Worm (Caenorhabditis elegans) whole organism, midembryonic: Measurements from ENCODE around the gene msp-55.
"Not testable (repeated sequence)": the region's sequence is repeated elsewhere in the genome, so short reads cannot be mapped to it uniquely, and the experiment has no call there.

Experiments used
- T22C8.4 ChIP-seq: fragments of 200-800 bp; sonication (Bioruptor generic); IDR thresholded peaks from 2 replicates; pipeline ENCODE4 v1.3.6; 2022; ENCODE audit warnings: missing genetic modification characterization, missing compliant biosample characterization
- cog-1 ChIP-seq: sonication (generic microtip); optimal IDR thresholded peaks from 2 replicates; lab custom pipeline; 2016; ENCODE audit warnings: missing genetic modification characterization, missing compliant biosample characterization
- flt-1 ChIP-seq: fragments of 200-800 bp; sonication (Bioruptor generic); IDR thresholded peaks from 2 replicates; pipeline ENCODE4 v1.3.6; 2022; ENCODE audit warnings: missing genetic modification characterization, missing compliant biosample characterization
- klf-2 ChIP-seq: fragments of 200-800 bp; sonication (Bioruptor generic); conservative IDR thresholded peaks from 2 replicates; pipeline ENCODE4 v1.3.6; 2022; ENCODE audit warnings: missing genetic modification reagents, missing genetic modification characterization, missing compliant biosample characterization
- med-1 ChIP-seq: sonication (generic microtip); optimal IDR thresholded peaks from 2 replicates; lab custom pipeline; 2017; ENCODE audit warnings: missing genetic modification characterization, mild to moderate bottlenecking, missing compliant biosample characterization, antibody characterized with exemption, missing genetic modification reagents; ENCODE audit not compliant: insufficient read depth
- ref-1 ChIP-seq: fragments of 200-800 bp; sonication (Bioruptor generic); conservative IDR thresholded peaks from 2 replicates; pipeline ENCODE4 v1.3.6; 2022; ENCODE audit warnings: missing genetic modification reagents, missing genetic modification characterization, missing compliant biosample characterization
- tab-1 ChIP-seq: fragments of 200-800 bp; sonication (Bioruptor generic); IDR thresholded peaks from 2 replicates; pipeline ENCODE4 v1.3.6; 2022; ENCODE audit warnings: missing genetic modification characterization, missing compliant biosample characterization
- ztf-23 ChIP-seq: fragments of 200-800 bp; sonication (Bioruptor generic); IDR thresholded peaks from 2 replicates; pipeline ENCODE4 v1.3.6; 2022; ENCODE audit warnings: missing genetic modification reagents, missing genetic modification characterization, missing compliant biosample characterization
- ztf-29 ChIP-seq: fragments of 200-800 bp; sonication (Bioruptor generic); IDR thresholded peaks from 2 replicates; pipeline ENCODE4 v1.3.6; 2022; ENCODE audit warnings: missing genetic modification reagents, missing genetic modification characterization, missing compliant biosample characterization

Gene msp-55

ce11 chrIV:5083832-5084231 is 28.0 kb upstream of the msp-55 start:
- no peak for TF ChIP-seq ztf-29 (GFP tag; lab: Robert Waterston, UW)
- no peak for TF ChIP-seq T22C8.4
- no peak for TF ChIP-seq ref-1
- TF ChIP-seq med-1: no peak
- no peak for TF ChIP-seq klf-2 (GFP tag; lab: Robert Waterston, UW)
- TF ChIP-seq cog-1 (tag; lab: Kevin White, UChicago): no peak
- no peak for TF ChIP-seq flt-1 (GFP tag; lab: Robert Waterston, UW)
- no peak for TF ChIP-seq tab-1 (GFP tag; lab: Robert Waterston, UW)
- TF ChIP-seq ztf-23 (GFP tag; lab: Robert Waterston, UW): no peak

DNA sequence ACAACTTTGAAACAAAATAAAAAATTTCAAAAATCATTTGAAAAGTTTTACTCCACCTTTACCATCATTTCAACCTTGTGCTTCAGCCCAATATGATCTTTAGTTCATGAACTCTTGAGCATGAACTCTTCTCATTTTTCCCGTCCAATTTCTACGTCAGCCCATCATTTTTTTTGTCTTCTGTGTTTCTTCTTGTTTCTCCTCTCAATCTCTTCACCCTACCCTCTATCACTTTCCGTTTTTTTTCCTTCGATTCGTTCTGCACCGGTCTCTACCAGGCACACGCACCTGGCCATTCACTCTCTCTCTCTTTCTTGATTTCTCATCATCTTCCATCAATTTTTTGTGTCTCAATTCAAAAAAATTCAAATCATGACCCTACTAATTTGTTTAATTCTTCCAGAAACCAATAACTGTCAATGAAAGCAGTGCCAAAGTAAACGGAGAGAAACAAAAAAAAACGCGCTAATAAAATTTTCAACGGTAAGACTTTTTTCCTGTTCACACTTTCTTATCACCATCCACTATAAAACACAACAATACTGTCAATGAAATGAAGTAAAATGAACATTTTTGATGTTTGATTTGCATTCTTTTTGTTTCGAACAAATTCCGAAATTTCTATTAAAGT is 27.2 kb upstream of the msp-55 start, which contains the start of gene pygo-1:
pygo-1 (plus strand) TSS at position 404 of the 631 bp plus-strand sequence.
- no peak for TF ChIP-seq ref-1
- TF ChIP-seq ztf-23 (GFP tag; lab: Robert Waterston, UW): no peak
- no peak for TF ChIP-seq cog-1 (tag; lab: Kevin White, UChicago)
- no peak for TF ChIP-seq med-1
- no peak for TF ChIP-seq tab-1 (GFP tag; lab: Robert Waterston, UW)
- no peak for TF ChIP-seq ztf-29 (GFP tag; lab: Robert Waterston, UW)
- TF ChIP-seq klf-2 (GFP tag; lab: Robert Waterston, UW): no peak
- no peak for TF ChIP-seq T22C8.4

DNA sequence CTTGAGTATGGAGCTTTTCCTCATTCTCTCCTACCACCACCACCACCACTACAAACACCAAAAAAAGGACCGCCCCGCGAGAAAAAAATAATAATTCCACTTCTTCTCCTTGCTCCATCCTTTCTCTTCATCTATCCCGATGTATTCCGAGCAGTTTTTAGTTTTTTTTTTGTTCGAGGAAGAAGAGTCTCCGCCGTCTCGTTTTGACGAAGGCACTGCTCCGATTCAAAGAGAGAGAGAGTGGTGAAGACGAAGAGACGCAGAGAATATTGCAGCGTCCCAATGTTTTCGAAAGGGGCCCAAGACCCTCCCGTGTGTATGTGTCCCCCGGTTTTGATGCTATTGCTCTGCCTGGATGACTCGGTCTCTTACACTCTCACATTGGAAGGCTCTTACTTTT is 25.3 kb upstream of the msp-55 start:
- TF ChIP-seq flt-1 (GFP tag; lab: Robert Waterston, UW) (no peak), ref-1 (no peak), med-1 (no peak), ztf-29 (GFP tag; lab: Robert Waterston, UW) (no peak)

DNA sequence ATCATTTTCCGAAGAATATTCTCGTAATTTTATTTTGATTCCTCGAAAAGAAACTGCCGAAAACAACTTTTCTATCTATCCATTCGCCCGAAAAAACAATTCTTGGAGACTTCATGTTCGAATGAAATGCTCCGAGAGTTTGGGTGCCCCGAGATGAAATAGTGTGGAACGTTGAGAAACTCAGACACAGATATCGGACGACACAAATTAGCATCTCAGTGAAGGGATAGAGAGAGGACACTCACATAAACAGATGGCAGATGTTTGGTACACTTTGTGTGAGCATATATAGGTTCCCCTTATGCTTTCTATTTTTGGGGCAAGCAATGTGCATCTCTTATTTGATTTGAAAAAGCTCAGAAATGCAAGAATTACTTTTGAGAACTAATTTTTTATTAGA is 23.0 kb upstream of the msp-55 start:
- no peak for TF ChIP-seq ztf-23 (GFP tag; lab: Robert Waterston, UW)
- peak; percentile 2 for TF ChIP-seq cog-1 (tag; lab: Kevin White, UChicago)

- TF ChIP-seq tab-1 (GFP tag; lab: Robert Waterston, UW): 0 out of 2 replicates have a peak, but pooled peaks have one; percentile 22
- no peak; the same call in 1 of the 2 replicates for TF ChIP-seq ztf-23 (GFP tag; lab: Robert Waterston, UW)
Observed at ce11 chrIV:5077918-5078317, 22.1 kb upstream of the msp-55 start.

- no peak for TF ChIP-seq flt-1 (GFP tag; lab: Robert Waterston, UW)
- TF ChIP-seq ztf-29 (GFP tag; lab: Robert Waterston, UW): no peak
Observed at ce11 chrIV:5076607-5077006, 20.8 kb upstream of the msp-55 start.

DNA sequence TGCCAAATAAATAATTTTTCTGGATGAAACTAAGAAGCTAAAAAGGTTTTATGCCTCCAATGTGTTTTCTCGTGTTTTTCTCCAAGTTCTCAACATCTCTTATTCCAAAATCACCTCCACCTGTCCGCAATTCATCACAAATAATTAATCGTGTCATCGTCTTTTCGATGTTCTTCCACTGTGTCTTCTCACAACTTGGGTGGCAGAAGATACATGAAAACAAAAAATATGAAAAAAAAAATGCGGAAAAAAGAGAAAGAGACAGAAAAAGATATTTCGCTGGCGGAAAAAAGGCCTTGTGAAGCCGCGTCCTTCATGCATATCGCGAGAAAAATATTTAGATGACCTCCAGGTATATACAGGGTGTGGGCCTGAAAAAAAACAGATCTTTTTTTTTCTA is 18.0 kb upstream of the msp-55 start:
- no peak for TF ChIP-seq ztf-29 (GFP tag; lab: Robert Waterston, UW)
- no peak for TF ChIP-seq T22C8.4
- TF ChIP-seq klf-2 (GFP tag; lab: Robert Waterston, UW): no peak
- no peak for TF ChIP-seq tab-1 (GFP tag; lab: Robert Waterston, UW)

ce11 chrIV:5070593-5070992 is 14.8 kb upstream of the msp-55 start, which contains the start of gene C02B10.6:
Gene C02B10.6, plus strand, starts transcription at chrIV:5070893.
- not testable (repeated sequence) for TF ChIP-seq med-1; T22C8.4; ztf-23 (GFP tag; lab: Robert Waterston, UW)

DNA sequence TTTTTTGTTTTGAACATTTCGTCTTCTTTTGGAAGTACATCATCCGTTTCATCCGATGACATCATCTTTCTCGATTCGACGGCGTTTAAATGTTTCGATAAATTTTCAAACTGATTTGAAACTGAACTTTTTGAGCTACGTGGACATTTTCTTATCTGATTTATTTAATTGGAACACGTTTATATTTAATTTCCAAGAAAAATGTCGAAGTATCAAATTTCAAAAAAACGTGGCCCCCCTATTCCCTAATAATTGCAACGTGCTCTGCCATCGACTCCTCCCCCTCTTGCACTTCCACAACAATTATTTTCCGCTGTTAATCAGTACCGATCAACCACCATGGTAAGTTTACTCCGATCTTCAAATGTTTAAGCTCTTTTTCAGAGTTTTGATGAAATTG is 12.7 kb upstream of the msp-55 start, which contains the start of the genes R13H9.6 and rmd-6:
R13H9.6 (minus strand) TSS at position 101 of the 400 bp plus-strand sequence.
rmd-6 (plus strand) TSS at position 305 of the 400 bp plus-strand sequence.
- not testable (repeated sequence) for TF ChIP-seq flt-1 (GFP tag; lab: Robert Waterston, UW); ref-1; T22C8.4

ce11 chrIV:5066887-5067286 is 11.1 kb upstream of the msp-55 start, which contains the start of gene ttbk-2.2:
Gene ttbk-2.2, minus strand, starts transcription at chrIV:5066987.
- not testable (repeated sequence) for TF ChIP-seq ztf-29 (GFP tag; lab: Robert Waterston, UW); T22C8.4; klf-2 (GFP tag; lab: Robert Waterston, UW)

DNA sequence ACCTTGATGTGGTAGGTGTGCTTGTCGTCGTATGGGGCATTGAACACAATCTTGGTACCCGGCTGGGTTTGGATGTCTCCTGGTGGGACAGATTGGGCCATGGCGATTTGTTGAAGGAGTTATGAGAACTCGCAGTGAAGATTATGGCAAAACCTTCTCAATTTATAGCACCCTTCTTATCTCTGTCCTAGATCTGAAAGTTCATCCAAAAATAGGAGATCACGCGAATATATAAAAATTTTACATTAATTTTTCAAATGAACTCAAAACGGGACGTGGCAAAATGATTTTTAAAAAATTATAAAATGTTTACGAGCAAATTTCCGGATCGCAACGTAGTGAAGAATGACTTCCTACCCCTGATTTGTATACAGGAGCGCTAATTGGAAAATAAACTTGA is 9.1 kb upstream of the msp-55 start, which contains the start of gene msp-53:
msp-53 (minus strand) TSS at position 101 of the 400 bp plus-strand sequence.
- not testable (repeated sequence) for TF ChIP-seq ztf-29 (GFP tag; lab: Robert Waterston, UW); T22C8.4; flt-1 (GFP tag; lab: Robert Waterston, UW)

DNA sequence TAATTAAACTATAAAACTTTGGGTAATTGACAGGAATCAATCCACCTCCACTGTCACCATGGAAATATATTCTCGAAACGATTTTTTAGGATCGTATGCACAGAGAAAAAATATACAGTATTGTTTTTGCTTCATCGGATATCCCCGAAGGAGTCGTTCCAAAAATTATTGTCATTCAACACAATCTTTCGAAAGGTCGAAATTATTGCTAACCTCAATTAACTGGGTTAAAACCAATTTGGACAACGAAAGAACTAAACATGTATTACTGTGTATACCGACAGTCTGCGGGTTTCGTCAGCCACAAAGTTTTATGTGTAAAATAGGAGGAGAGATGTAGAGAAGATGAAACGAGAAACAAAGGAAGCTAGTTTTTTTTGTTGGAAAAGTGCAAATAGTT is 7.5 kb upstream of the msp-55 start:
- TF ChIP-seq klf-2 (GFP tag; lab: Robert Waterston, UW): no peak
- TF ChIP-seq tab-1 (GFP tag; lab: Robert Waterston, UW): no peak
